Fruit fly (Drosophila melanogaster): ENCODE data around the gene CG17544.

CG17544 gene

dm6 chr2L:19416602-19417497 is 18.6 kb upstream of the CG17544 start, which contains the start of gene Lectin-galC1 (continued):
- TF ChIP-seq CG11085 (GFP tag; IDR thresholded peaks at IDR 0.05) (0 out of 2 replicates have a peak, but pooled peaks have one; percentile 41), CG10543 (GFP tag; optimal IDR thresholded peaks at IDR 0.05) (peak; percentile 36), gce (GFP tag; IDR thresholded peaks at IDR 0.05) (peak; percentile 72; the same call in 2 of the 3 replicates), Gug (GFP tag; IDR thresholded peaks at IDR 0.05) (peak; percentile 73; the same call in 3 of the 4 replicates), Sox100B (GFP tag; optimal IDR thresholded peaks at IDR 0.05) (peak; percentile 83), CG13287 (GFP tag; IDR thresholded peaks at IDR 0.05; ENCODE audit: partially characterized antibody) (no peak), CG2120 (GFP tag; optimal IDR thresholded peaks at IDR 0.05) (peak; percentile 58), CG8089 (GFP tag; optimal IDR thresholded peaks at IDR 0.05) (peak; percentile 89), D19B (GFP tag; optimal IDR thresholded peaks at IDR 0.05) (no peak), CG6254 (GFP tag; optimal IDR thresholded peaks at IDR 0.05) (peak; percentile 81), inv (GFP tag; IDR thresholded peaks at IDR 0.05; ENCODE audit: partially characterized antibody) (no peak), CG15696 (tag; optimal IDR thresholded peaks at IDR 0.05) (peak; percentile 81), Aef1 (GFP tag; IDR thresholded peaks at IDR 0.05) (peak; percentile 76), CG14014 (GFP tag; IDR thresholded peaks at IDR 0.05) (peak; percentile 85), CG7786 (GFP tag; optimal IDR thresholded peaks at IDR 0.05) (peak; percentile 74), bigmax (GFP tag; optimal IDR thresholded peaks at IDR 0.05) (no peak), HLH3B (GFP tag; IDR thresholded peaks at IDR 0.05) (peak; percentile 80), Poxn (GFP tag; IDR thresholded peaks at IDR 0.05) (0 out of 2 replicates have a peak, but pooled peaks have one; percentile 43), CG11398 (GFP tag; optimal IDR thresholded peaks at IDR 0.05) (peak; percentile 83), odd (GFP tag; optimal IDR thresholded peaks at IDR 0.05) (peak; percentile 84), CG11695 (GFP tag; IDR thresholded peaks at IDR 0.05) (peak; percentile 82), CG14965 (GFP tag; optimal IDR thresholded peaks at IDR 0.05; ENCODE audit: borderline replicate concordance) (peak; percentile 77), CG15514 (GFP tag; optimal IDR thresholded peaks at IDR 0.05) (peak; percentile 63), Oli (tag; optimal IDR thresholded peaks at IDR 0.05) (peak; percentile 91), Ets97D (GFP tag; optimal IDR thresholded peaks at IDR 0.05) (peak; percentile 56), ttk (GFP tag; IDR thresholded peaks at IDR 0.05) (peak; percentile 85), hbn (GFP tag; IDR thresholded peaks at IDR 0.05; ENCODE audit: partially characterized antibody) (no peak), unc-4 (GFP tag; IDR thresholded peaks at IDR 0.05; ENCODE audit: partially characterized antibody) (no peak), Vsx1 (GFP tag; optimal IDR thresholded peaks at IDR 0.05) (peak; percentile 53), D19A (tag; optimal IDR thresholded peaks at IDR 0.05) (peak; percentile 83), CG12659 (GFP tag; optimal IDR thresholded peaks at IDR 0.05) (peak; percentile 77), oc (tag; optimal IDR thresholded peaks at IDR 0.05) (peak; percentile 90), CG10959 (GFP tag; IDR thresholded peaks at IDR 0.05) (peak; percentile 82), CG10321 (GFP tag; IDR thresholded peaks at IDR 0.05) (peak; percentile 65), CG18764 (GFP tag; optimal IDR thresholded peaks at IDR 0.05) (peak; percentile 78), bsh (GFP tag; optimal IDR thresholded peaks at IDR 0.05) (peak in 1 of 2 experiments; percentile 93), ash1 (GFP tag; optimal IDR thresholded peaks at IDR 0.05) (no peak), trem (tag; optimal IDR thresholded peaks at IDR 0.05) (peak; percentile 81), CTCF (GFP tag; optimal IDR thresholded peaks at IDR 0.05) (peak; percentile 54), Kr (GFP tag; optimal IDR thresholded peaks at IDR 0.05) (no peak), kay (GFP tag; optimal IDR thresholded peaks at IDR 0.05) (peak; percentile 82), CG4820 (GFP tag; optimal IDR thresholded peaks at IDR 0.05) (peak; percentile 90), so (GFP tag; IDR thresholded peaks at IDR 0.05) (peak; percentile 83; the same call in 2 of the 3 replicates), Adf1 (GFP tag; IDR thresholded peaks at IDR 0.05) (0 out of 2 replicates have a peak, but pooled peaks have one; percentile 39), pros (GFP tag; optimal IDR thresholded peaks at IDR 0.05) (no peak), pum (GFP tag; optimal IDR thresholded peaks at IDR 0.05) (peak; percentile 88), CG4617 (GFP tag; optimal IDR thresholded peaks at IDR 0.05; ENCODE audit: borderline replicate concordance) (peak; percentile 70), Dll (GFP tag; IDR thresholded peaks at IDR 0.05; ENCODE audit: partially characterized antibody) (no peak)
